Worm (Caenorhabditis elegans) whole organism, L2 larva: ENCODE data around the gene T01C8.2.

ENCODE experiments used
- egl-27 ChIP-seq: sonication (generic microtip); optimal IDR thresholded peaks from 3 replicates; lab custom pipeline; 2017; ENCODE audit warnings: missing biosample characterization, missing genetic modification reagents, missing genetic modification characterization
- fos-1 ChIP-seq: fragments of 150-350 bp; optimal IDR thresholded peaks from 2 replicates; lab custom pipeline; 2014; ENCODE audit warnings: missing biosample characterization, missing genetic modification characterization
- mbf-1 ChIP-seq: sonication (generic microtip); optimal IDR thresholded peaks from 2 replicates; lab custom pipeline; 2017; ENCODE audit warnings: missing biosample characterization, missing genetic modification characterization
- zag-1 ChIP-seq: fragments of 150-350 bp; optimal IDR thresholded peaks from 2 replicates; lab custom pipeline; 2014; ENCODE audit warnings: missing biosample characterization, missing genetic modification characterization

ce11 chrX:16752196-16752595 lies 34.0 kb upstream of the T01C8.2 start:
- TF ChIP-seq egl-27 (no peak), mbf-1 (no peak), fos-1 (tag; lab: Kevin White, UChicago) (no peak), zag-1 (tag; lab: Kevin White, UChicago) (no peak)
